Fruit fly (Drosophila melanogaster) whole organism, pupa: ENCODE measurements around the gene CG6726.

Experiments used
- CG10348 ChIP-seq: fragments of 200-800 bp; sonication (Bioruptor generic); IDR thresholded peaks from 2 replicates; pipeline ENCODE4 v1.3.6; 2022; ENCODE audit warnings: missing biosample characterization, missing genetic modification characterization
- CG12605 ChIP-seq: fragments of 200-800 bp; sonication (Bioruptor generic); IDR thresholded peaks from 2 replicates; pipeline ENCODE4 v1.3.6; 2022; ENCODE audit warnings: missing biosample characterization, missing genetic modification characterization
- CG13204 ChIP-seq: fragments of 200-800 bp; sonication (Bioruptor generic); optimal IDR thresholded peaks from 2 replicates; lab custom pipeline; 2018; ENCODE audit warnings: missing biosample characterization, mild to moderate bottlenecking, missing genetic modification characterization, moderate library complexity
- CG14655 ChIP-seq: fragments of 200-800 bp; sonication (Bioruptor generic); optimal IDR thresholded peaks from 3 replicates; lab custom pipeline; 2017; ENCODE audit warnings: mild to moderate bottlenecking, missing biosample characterization, missing genetic modification reagents, missing genetic modification characterization
- CG15710 ChIP-seq: fragments of 200-800 bp; sonication (Bioruptor generic); optimal IDR thresholded peaks from 2 replicates; lab custom pipeline; 2018; ENCODE audit warnings: missing biosample characterization, mild to moderate bottlenecking, missing genetic modification characterization, moderate library complexity
- CG17806 ChIP-seq: fragments of 200-800 bp; sonication (Bioruptor generic); optimal IDR thresholded peaks from 2 replicates; lab custom pipeline; 2018; ENCODE audit warnings: missing biosample characterization, mild to moderate bottlenecking, missing genetic modification characterization, moderate library complexity
- CG32121 ChIP-seq: fragments of 200-800 bp; sonication (Bioruptor generic); IDR thresholded peaks from 2 replicates; pipeline ENCODE4 v1.3.6; 2022; ENCODE audit warnings: missing biosample characterization, missing genetic modification characterization
- CG34367 ChIP-seq: fragments of 200-800 bp; sonication (Bioruptor generic); optimal IDR thresholded peaks from 2 replicates; lab custom pipeline; 2018; ENCODE audit warnings: missing biosample characterization, mild to moderate bottlenecking, missing genetic modification characterization
- CG4496 ChIP-seq: fragments of 200-800 bp; sonication (Bioruptor generic); IDR thresholded peaks from 3 replicates; pipeline ENCODE4 v1.3.6; 2022; ENCODE audit warnings: missing biosample characterization, missing genetic modification characterization
- CG8159 ChIP-seq: fragments of 200-800 bp; sonication (Bioruptor generic); optimal IDR thresholded peaks from 3 replicates; lab custom pipeline; 2018; ENCODE audit warnings: missing biosample characterization, mild to moderate bottlenecking, missing genetic modification characterization, moderate library complexity
- CG8301 ChIP-seq: fragments of 200-800 bp; sonication (Bioruptor generic); optimal IDR thresholded peaks from 2 replicates; lab custom pipeline; 2018; ENCODE audit warnings: missing biosample characterization, mild to moderate bottlenecking, missing genetic modification characterization
- CG9948 ChIP-seq: fragments of 200-800 bp; sonication (Bioruptor generic); optimal IDR thresholded peaks from 2 replicates; lab custom pipeline; 2018; ENCODE audit warnings: missing biosample characterization, mild to moderate bottlenecking, missing genetic modification characterization, moderate library complexity
- D1 ChIP-seq: fragments of 200-800 bp; sonication (Bioruptor generic); optimal IDR thresholded peaks from 2 replicates; lab custom pipeline; 2018; ENCODE audit warnings: missing biosample characterization, mild to moderate bottlenecking, missing genetic modification characterization, moderate library complexity
- EcR ChIP-seq: fragments of 200-800 bp; sonication (Bioruptor generic); optimal IDR thresholded peaks from 3 replicates; lab custom pipeline; 2019; ENCODE audit warnings: missing biosample characterization, missing genetic modification characterization, mild to moderate bottlenecking, moderate library complexity, missing genetic modification reagents
- Ets98B ChIP-seq: fragments of 200-800 bp; sonication (Bioruptor generic); IDR thresholded peaks from 2 replicates; pipeline ENCODE4 v1.3.6; 2022; ENCODE audit warnings: missing biosample characterization, missing genetic modification characterization
- Pif1A ChIP-seq: fragments of 200-800 bp; sonication (Bioruptor generic); optimal IDR thresholded peaks from 3 replicates; lab custom pipeline; 2016; ENCODE audit warnings: missing biosample characterization, missing genetic modification characterization
- Pif1B ChIP-seq: fragments of 200-800 bp; sonication (Bioruptor generic); optimal IDR thresholded peaks from 3 replicates; lab custom pipeline; 2016; ENCODE audit warnings: missing biosample characterization, missing genetic modification characterization
- Snoo ChIP-seq: fragments of 200-800 bp; sonication (Bioruptor generic); optimal IDR thresholded peaks from 3 replicates; lab custom pipeline; 2017; ENCODE audit warnings: missing biosample characterization, mild to moderate bottlenecking, missing genetic modification characterization, inconsistent platforms
- fd96Ca ChIP-seq: fragments of 200-800 bp; sonication (Bioruptor generic); IDR thresholded peaks from 3 replicates; pipeline ENCODE4 v1.3.6; 2022; ENCODE audit warnings: missing biosample characterization, missing genetic modification characterization
- gl ChIP-seq: fragments of 200-800 bp; sonication (Bioruptor generic); optimal IDR thresholded peaks from 2 replicates; lab custom pipeline; 2018; ENCODE audit warnings: missing biosample characterization, mild to moderate bottlenecking, missing genetic modification characterization
- rn ChIP-seq: fragments of 200-800 bp; sonication (Bioruptor generic); IDR thresholded peaks from 2 replicates; pipeline ENCODE4 v1.3.6; 2022; ENCODE audit warnings: missing biosample characterization, missing genetic modification characterization

CG6726 gene

DNA sequence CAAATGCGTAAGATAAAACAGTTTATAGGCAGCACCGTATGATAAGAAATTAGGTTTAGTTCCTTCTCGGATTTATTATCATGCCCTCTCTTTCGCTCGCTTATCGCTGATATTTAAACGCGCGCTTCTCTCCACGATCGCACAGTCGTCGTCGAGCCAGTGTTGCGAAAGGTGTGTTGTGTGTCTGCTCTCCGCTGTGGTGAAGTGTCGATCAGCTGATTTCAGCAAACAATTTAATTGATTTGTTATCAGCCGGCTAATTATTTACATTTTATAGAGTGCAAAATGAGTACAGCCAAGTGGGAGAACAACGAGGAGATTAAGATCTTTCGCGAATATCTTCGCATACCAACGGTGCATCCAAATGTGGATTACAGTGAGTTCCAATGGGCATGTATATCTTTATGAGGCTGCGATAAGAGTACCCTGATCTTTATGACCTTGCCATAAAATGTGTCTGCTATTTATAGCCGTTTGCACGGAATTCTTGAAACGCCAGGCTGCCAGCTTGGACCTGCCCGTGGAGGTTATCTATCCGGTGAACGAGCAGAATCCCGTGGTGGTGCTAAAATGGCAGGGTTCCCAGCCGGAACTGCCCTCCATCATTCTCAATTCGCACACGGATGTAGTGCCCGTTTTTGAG is at the start of gene CG6726, which contains the start of gene CG17110:
CG6726 (plus strand) TSS at position 139 of the 643 bp plus-strand sequence.
CG17110 (plus strand) TSS at position 139 of the 643 bp plus-strand sequence.
- TF ChIP-seq CG8159 (tag; lab: Kevin White, UChicago) (no peak), CG8301 (tag; lab: Kevin White, UChicago) (no peak), CG32121 (no peak), Ets98B (GFP tag; lab: Robert Waterston, UW) (no peak), D1 (tag; lab: Kevin White, UChicago) (no peak), rn (GFP tag; lab: Robert Waterston, UW) (no peak), fd96Ca (GFP tag; lab: Robert Waterston, UW) (no peak), CG34367 (tag; lab: Kevin White, UChicago) (no peak), Pif1A (GFP tag; lab: Kevin White, UChicago) (no peak), Pif1B (GFP tag; lab: Kevin White, UChicago) (no peak), CG15710 (tag; lab: Kevin White, UChicago) (no peak), CG14655 (GFP tag; lab: Kevin White, UChicago) (no peak)

- TF ChIP-seq Snoo (tag; lab: Kevin White, UChicago) (no peak), gl (no peak), CG34367 (tag; lab: Kevin White, UChicago) (no peak), CG8301 (tag; lab: Kevin White, UChicago) (no peak), CG32121 (no peak)
These were observed 49.6 kb upstream of the CG6726 start, which contains the start of gene CG13838 for dm6 chr3R:23041941-23042340. Gene CG13838, plus strand, starts transcription at chr3R:23042241.

DNA sequence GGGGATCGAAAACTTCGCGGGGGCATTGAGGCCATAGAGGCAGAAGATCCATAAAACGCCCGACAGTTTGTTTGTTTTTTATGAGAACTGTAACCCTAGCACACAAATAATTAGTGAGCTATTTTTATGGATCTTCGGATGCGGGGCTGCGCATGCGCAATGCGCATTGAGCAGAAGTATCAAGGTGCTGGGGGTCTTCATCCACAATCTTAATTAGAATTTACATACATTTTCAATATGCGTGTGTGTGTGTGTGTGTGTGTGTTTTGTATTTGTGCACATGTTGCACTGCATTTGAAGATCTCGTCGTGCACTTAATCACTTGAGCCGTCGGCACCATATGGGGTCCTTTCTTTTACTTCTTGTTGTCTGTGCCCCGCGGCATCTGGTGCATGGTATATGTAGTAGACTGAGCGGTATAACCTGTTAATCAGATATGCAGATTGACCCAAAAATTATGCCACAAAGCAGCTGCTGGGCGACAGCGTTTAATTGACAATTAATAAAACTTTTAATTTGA is 48.7 kb upstream of the CG6726 start:
- TF ChIP-seq fd96Ca (GFP tag; lab: Robert Waterston, UW) = no peak
- no peak for TF ChIP-seq CG15710 (tag; lab: Kevin White, UChicago)
- no peak for TF ChIP-seq Pif1B (GFP tag; lab: Kevin White, UChicago)
- no peak for TF ChIP-seq CG12605 (GFP tag; lab: Robert Waterston, UW)
- TF ChIP-seq CG4496 (GFP tag; lab: Robert Waterston, UW) = no peak
- TF ChIP-seq D1 (tag; lab: Kevin White, UChicago) = no peak
- no peak for TF ChIP-seq CG9948 (tag; lab: Kevin White, UChicago)
- TF ChIP-seq rn (GFP tag; lab: Robert Waterston, UW) = no peak
- TF ChIP-seq CG34367 (tag; lab: Kevin White, UChicago) = no peak
- no peak for TF ChIP-seq Snoo (tag; lab: Kevin White, UChicago)
- TF ChIP-seq Ets98B (GFP tag; lab: Robert Waterston, UW) = no peak
- TF ChIP-seq CG13204 (GFP tag; lab: Kevin White, UChicago) = no peak
- TF ChIP-seq CG32121 = no peak
- no peak for TF ChIP-seq CG8301 (tag; lab: Kevin White, UChicago)

DNA sequence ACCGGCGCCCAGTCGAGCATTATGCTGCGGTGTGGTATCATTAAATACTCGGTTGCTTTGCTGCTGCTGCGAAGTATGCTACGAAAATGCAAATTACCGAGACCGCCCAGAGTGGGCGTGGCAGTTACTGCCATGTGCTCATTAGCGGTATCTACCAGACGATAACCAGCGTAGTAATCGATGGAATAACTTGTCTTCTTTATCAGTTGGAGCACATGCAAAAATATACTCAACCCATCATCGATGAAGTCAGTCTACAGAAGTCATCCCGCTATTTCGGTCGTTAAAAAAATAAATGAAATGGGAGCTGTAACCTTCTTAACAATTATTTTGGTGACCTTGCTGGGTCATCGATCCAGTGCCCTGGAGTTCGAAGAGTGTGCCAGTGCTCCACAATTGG is 47.8 kb upstream of the CG6726 start, which contains the start of gene CG13837:
CG13837 (plus strand) TSS at position 301 of the 400 bp plus-strand sequence.
- TF ChIP-seq rn (GFP tag; lab: Robert Waterston, UW) (no peak), CG12605 (GFP tag; lab: Robert Waterston, UW) (no peak), fd96Ca (GFP tag; lab: Robert Waterston, UW) (no peak), CG17806 (no peak), CG8301 (tag; lab: Kevin White, UChicago) (no peak), CG10348 (GFP tag; lab: Robert Waterston, UW) (no peak), Pif1B (GFP tag; lab: Kevin White, UChicago) (no peak), EcR (GFP tag; lab: Kevin White, UChicago) (no peak), CG34367 (tag; lab: Kevin White, UChicago) (no peak), Ets98B (GFP tag; lab: Robert Waterston, UW) (no peak), Snoo (tag; lab: Kevin White, UChicago) (no peak), CG13204 (GFP tag; lab: Kevin White, UChicago) (no peak), Pif1A (GFP tag; lab: Kevin White, UChicago) (no peak), CG32121 (no peak), D1 (tag; lab: Kevin White, UChicago) (no peak), gl (no peak), CG8159 (tag; lab: Kevin White, UChicago) (no peak), CG4496 (GFP tag; lab: Robert Waterston, UW) (no peak), CG9948 (tag; lab: Kevin White, UChicago) (no peak)

DNA sequence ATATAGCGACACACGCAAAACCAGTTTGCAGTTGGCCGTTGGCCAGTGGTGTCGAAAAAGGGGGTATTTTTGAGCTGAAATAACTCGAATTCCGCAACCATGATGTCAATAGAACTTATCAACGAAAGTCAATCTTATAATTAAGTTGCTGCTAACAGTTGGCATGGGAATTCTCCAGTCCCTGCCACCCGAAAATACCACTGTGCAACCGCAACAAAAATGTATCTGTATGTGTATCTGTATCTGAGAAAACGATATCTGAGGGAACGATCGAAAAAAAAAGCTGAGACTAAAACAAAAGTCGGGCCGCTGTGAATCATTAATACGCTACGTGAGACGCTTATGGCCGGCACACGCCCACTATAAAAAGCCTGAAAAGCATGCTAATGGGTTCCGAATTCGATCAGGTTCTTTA is 45.0 kb upstream of the CG6726 start:
- TF ChIP-seq CG8301 (tag; lab: Kevin White, UChicago) (peak; percentile 66), CG32121 (peak; percentile 77), CG8159 (tag; lab: Kevin White, UChicago) (peak; percentile 86), D1 (tag; lab: Kevin White, UChicago) (peak; percentile 43), Snoo (tag; lab: Kevin White, UChicago) (peak; percentile 87), Pif1B (GFP tag; lab: Kevin White, UChicago) (peak; percentile 90), EcR (GFP tag; lab: Kevin White, UChicago) (peak; percentile 71), CG15710 (tag; lab: Kevin White, UChicago) (peak; percentile 90), fd96Ca (GFP tag; lab: Robert Waterston, UW) (peak; percentile 89), CG9948 (tag; lab: Kevin White, UChicago) (peak; percentile 78), CG17806 (peak; percentile 85), gl (peak; percentile 74), CG12605 (GFP tag; lab: Robert Waterston, UW) (no peak), CG4496 (GFP tag; lab: Robert Waterston, UW) (peak; percentile 90), rn (GFP tag; lab: Robert Waterston, UW) (peak; percentile 47; the same call in 1 of the 2 replicates), Pif1A (GFP tag; lab: Kevin White, UChicago) (peak; percentile 88), CG13204 (GFP tag; lab: Kevin White, UChicago) (peak; percentile 73), CG34367 (tag; lab: Kevin White, UChicago) (peak; percentile 84), CG10348 (GFP tag; lab: Robert Waterston, UW) (peak; percentile 36; the same call in 1 of the 2 replicates), CG14655 (GFP tag; lab: Kevin White, UChicago) (peak; percentile 69), Ets98B (GFP tag; lab: Robert Waterston, UW) (peak; percentile 82)
